Worm (Caenorhabditis elegans): ENCODE data around the gene sly-1.

Gene sly-1

ce11 chrIII:10525927-10526326, 19.1 kb downstream of the sly-1 start:
- TF ChIP-seq tlp-1 (tag; optimal IDR thresholded peaks at IDR 0.05) (no peak), sptf-1 (tag; optimal IDR thresholded peaks at IDR 0.05) (no peak), pag-3 (tag; optimal IDR thresholded peaks at IDR 0.05; ENCODE audit: borderline replicate concordance, insufficient read depth) (peak; percentile 39), lsy-2 (tag; optimal IDR thresholded peaks at IDR 0.05) (peak; percentile 27 to 48), Y116A8C.19 (tag; optimal IDR thresholded peaks at IDR 0.05; ENCODE audit: borderline replicate concordance) (no peak), lin-14 (GFP tag; optimal IDR thresholded peaks at IDR 0.05) (peak; percentile 77), nhr-84 (tag; optimal IDR thresholded peaks at IDR 0.05) (no peak), ama-1 (optimal IDR thresholded peaks at IDR 0.05) (no peak), nhr-19 (GFP tag; conservative IDR thresholded peaks at IDR 0.05) (peak; percentile 19; the same call in 1 of the 2 replicates), C16A3.4 (tag; optimal IDR thresholded peaks at IDR 0.05) (no peak), zag-1 (tag; optimal IDR thresholded peaks at IDR 0.05) (no peak), ets-5 (GFP tag; IDR thresholded peaks at IDR 0.05) (no peak), swsn-7 (tag; optimal IDR thresholded peaks at IDR 0.05) (no peak), mab-9 (GFP tag; IDR thresholded peaks at IDR 0.05) (no peak), elt-3 (tag; optimal IDR thresholded peaks at IDR 0.05) (no peak), ztf-11 (tag; optimal IDR thresholded peaks at IDR 0.05) (no peak), snu-23 (GFP tag; optimal IDR thresholded peaks at IDR 0.05) (peak; percentile 53), hlh-17 (GFP tag; optimal IDR thresholded peaks at IDR 0.05; ENCODE audit: borderline replicate concordance) (no peak), lin-39 (tag; optimal IDR thresholded peaks at IDR 0.05) (peak; percentile 11), ceh-82 (tag; optimal IDR thresholded peaks at IDR 0.05) (no peak), efl-3 (GFP tag; optimal IDR thresholded peaks at IDR 0.05) (no peak), mep-1 (tag; optimal IDR thresholded peaks at IDR 0.05) (no peak), nhr-47 (tag; optimal IDR thresholded peaks at IDR 0.05) (no peak), aly-2 (tag; optimal IDR thresholded peaks at IDR 0.05) (no peak), nhr-237 (tag; optimal IDR thresholded peaks at IDR 0.05) (no peak), vab-15 (tag; optimal IDR thresholded peaks at IDR 0.05) (peak; percentile 98), ceh-8 (GFP tag; optimal IDR thresholded peaks at IDR 0.05) (no peak), elt-2 (tag; optimal IDR thresholded peaks at IDR 0.05) (no peak), pqm-1 (tag; optimal IDR thresholded peaks at IDR 0.05) (no peak), isw-1 (GFP tag; IDR thresholded peaks at IDR 0.05) (no peak), blmp-1 (tag; optimal IDR thresholded peaks at IDR 0.05) (no peak), C04F5.9 (tag; optimal IDR thresholded peaks at IDR 0.05) (no peak), egl-27 (tag; optimal IDR thresholded peaks at IDR 0.05) (no peak), ces-1 (GFP tag; optimal IDR thresholded peaks at IDR 0.05) (no peak), hpl-2 (GFP tag; optimal IDR thresholded peaks at IDR 0.05) (no peak), snpc-4 (tag; optimal IDR thresholded peaks at IDR 0.05) (no peak), grh-1 (GFP tag; IDR thresholded peaks at IDR 0.05) (no peak), nhr-11 (tag; optimal IDR thresholded peaks at IDR 0.05) (no peak), sox-4 (tag; optimal IDR thresholded peaks at IDR 0.05) (no peak), efl-1 (optimal IDR thresholded peaks at IDR 0.05) (peak in 1 of 2 experiments; percentile 23), efl-1 (GFP tag; optimal IDR thresholded peaks at IDR 0.05 in 1 of 2) (no peak), dsc-1 (tag; optimal IDR thresholded peaks at IDR 0.05) (peak; percentile 40), sup-37 (GFP tag; optimal IDR thresholded peaks at IDR 0.05) (no peak), rnt-1 (tag; optimal IDR thresholded peaks at IDR 0.05) (peak; percentile 72), zip-4 (GFP tag; optimal IDR thresholded peaks at IDR 0.05) (no peak), nhr-71 (tag; optimal IDR thresholded peaks at IDR 0.05) (peak; percentile 70), jun-1 (tag; optimal IDR thresholded peaks at IDR 0.05) (no peak), dpl-1 (GFP tag; optimal IDR thresholded peaks at IDR 0.05) (no peak), pax-3 (tag; optimal IDR thresholded peaks at IDR 0.05) (no peak), unc-130 (tag; optimal IDR thresholded peaks at IDR 0.05) (peak; percentile 51), lin-35 (GFP tag; optimal IDR thresholded peaks at IDR 0.05) (peak in 1 of 2 experiments; percentile 23), nhr-20 (tag; optimal IDR thresholded peaks at IDR 0.05) (peak; percentile 11), irx-1 (tag; optimal IDR thresholded peaks at IDR 0.05) (no peak)

Data from whole organism, L1 larva.